Fruit fly (Drosophila melanogaster): ENCODE results near the gene CG14346.

CG14346 gene

DNA sequence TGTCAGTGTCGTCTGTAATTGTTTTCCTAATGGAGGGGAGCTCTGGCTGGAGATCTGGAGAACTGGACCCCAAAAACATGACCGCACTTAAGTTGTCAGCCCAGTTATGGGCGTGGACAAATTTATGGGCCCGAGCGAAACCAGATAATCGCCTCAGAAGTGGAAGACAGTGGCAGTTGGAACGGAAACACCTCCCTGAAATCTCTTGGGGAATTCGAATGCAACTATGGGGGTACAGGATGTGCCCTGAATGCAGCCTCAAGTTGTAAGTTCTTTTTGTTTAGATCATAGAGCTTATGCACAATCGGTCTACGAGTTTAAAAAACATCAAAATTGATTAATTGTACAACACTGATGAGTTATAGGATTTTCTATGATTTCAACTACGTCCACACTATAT lies at the start of gene CG14346:
TSS of gene CG14346 (plus strand) at position 301 of the 400 bp plus-strand sequence.
- TF ChIP-seq Myc (optimal IDR thresholded peaks at IDR 0.05) (no peak), tai (GFP tag; optimal IDR thresholded peaks at IDR 0.05) (no peak), Hr83 (GFP tag; optimal IDR thresholded peaks at IDR 0.05; ENCODE audit: poor library complexity, severe bottlenecking) (no peak), dsf (GFP tag; optimal IDR thresholded peaks at IDR 0.05; ENCODE audit: borderline replicate concordance) (no peak), usp (GFP tag; optimal IDR thresholded peaks at IDR 0.05) (no peak), lola (GFP tag; optimal IDR thresholded peaks at IDR 0.05) (no peak), brk (GFP tag; optimal IDR thresholded peaks at IDR 0.05) (no peak)

dm6 chr2L:1328861-1329260 lies 38.9 kb upstream of the CG14346 start, which contains the start of gene a5:
Gene a5, plus strand, starts transcription at chr2L:1329161.
- TF ChIP-seq Dfd (GFP tag; optimal IDR thresholded peaks at IDR 0.05) = no peak

DNA sequence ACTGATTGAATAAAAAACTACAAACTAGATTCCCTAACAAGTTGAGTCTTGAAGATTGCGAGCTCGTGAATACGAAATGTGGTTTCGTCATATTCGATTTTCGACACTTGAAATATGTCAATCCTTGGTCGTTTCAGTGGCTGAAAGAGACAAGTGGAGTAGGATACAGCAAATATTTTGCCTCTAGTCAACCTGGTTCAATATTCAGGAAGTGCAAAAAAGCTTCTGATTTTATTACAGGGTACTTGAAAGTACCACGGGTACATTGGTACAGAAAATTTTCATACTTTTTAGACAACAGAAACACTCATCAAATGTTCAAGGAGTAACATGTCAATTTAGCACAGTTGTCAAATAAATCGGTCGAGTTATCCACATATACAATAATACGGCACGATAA lies 34.0 kb upstream of the CG14346 start, which contains the start of gene CG5440:
TSS of gene CG5440 (plus strand) at position 301 of the 400 bp plus-strand sequence.
- TF ChIP-seq CG32264 (GFP tag; optimal IDR thresholded peaks at IDR 0.05) (no peak), ey (GFP tag; optimal IDR thresholded peaks at IDR 0.05) (no peak), HLH106 (tag; optimal IDR thresholded peaks at IDR 0.05) (no peak), dsf (GFP tag; optimal IDR thresholded peaks at IDR 0.05; ENCODE audit: borderline replicate concordance) (no peak), sv (GFP tag; optimal IDR thresholded peaks at IDR 0.05) (no peak), Hnf4 (GFP tag; optimal IDR thresholded peaks at IDR 0.05) (no peak), Sp1 (GFP tag; optimal IDR thresholded peaks at IDR 0.05) (no peak), tai (GFP tag; optimal IDR thresholded peaks at IDR 0.05) (no peak), pan (optimal IDR thresholded peaks at IDR 0.05) (no peak), h (GFP tag; optimal IDR thresholded peaks at IDR 0.05) (no peak), brk (GFP tag; optimal IDR thresholded peaks at IDR 0.05) (no peak), br (GFP tag; optimal IDR thresholded peaks at IDR 0.05) (no peak), Rel (GFP tag; optimal IDR thresholded peaks at IDR 0.05) (no peak), Rel (tag; optimal IDR thresholded peaks at IDR 0.05) (no peak)

DNA sequence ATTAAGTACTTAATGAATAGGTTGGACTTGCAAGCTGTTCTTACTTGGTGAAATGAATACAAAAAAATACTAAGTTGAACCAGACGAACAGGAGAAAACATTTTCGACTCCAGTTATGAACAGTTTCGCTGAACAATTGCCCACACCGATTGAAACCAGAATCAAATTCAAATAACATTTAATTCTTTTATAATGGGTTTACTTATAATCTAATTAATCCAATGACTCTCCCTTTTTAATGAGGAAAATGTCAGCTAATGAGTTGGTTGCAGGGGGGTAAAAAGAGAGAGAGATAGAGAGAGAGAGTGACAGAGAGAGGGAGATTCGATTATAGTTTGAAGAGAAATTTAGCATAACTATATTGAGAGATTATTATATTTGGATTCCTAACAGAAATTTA lies 25.8 kb upstream of the CG14346 start, which contains the start of gene CG33923:
TSS of gene CG33923 (minus strand) at position 101 of the 400 bp plus-strand sequence.
- TF ChIP-seq lola (GFP tag; optimal IDR thresholded peaks at IDR 0.05) (no peak), CrebA (GFP tag; optimal IDR thresholded peaks at IDR 0.05; ENCODE audit: borderline replicate concordance) (no peak), usp (GFP tag; optimal IDR thresholded peaks at IDR 0.05) (no peak), HLH106 (tag; optimal IDR thresholded peaks at IDR 0.05) (no peak)

DNA sequence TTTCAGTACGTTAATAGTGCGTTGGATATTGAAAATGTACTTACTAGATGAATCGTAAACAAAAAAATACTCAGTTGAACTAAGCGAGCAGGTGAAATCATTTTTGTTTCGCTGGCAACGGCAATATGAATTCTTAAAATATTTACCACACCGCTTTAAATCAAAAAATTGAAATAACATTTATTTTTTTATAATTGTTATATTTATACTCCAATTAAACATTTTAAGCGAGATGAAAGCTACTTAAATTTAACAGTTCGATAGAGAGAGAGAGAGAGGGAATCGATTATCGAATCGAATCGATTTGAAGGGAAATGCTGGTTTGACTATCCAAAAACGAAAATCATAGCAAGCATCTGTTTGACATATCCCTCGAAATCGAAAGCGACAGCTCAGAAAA lies 23.7 kb upstream of the CG14346 start, which contains the start of the genes CG33922 and Cdlc2:
TSS of gene CG33922 (minus strand) at position 101 of the 400 bp plus-strand sequence.
TSS of gene Cdlc2 (plus strand) at position 330 of the 400 bp plus-strand sequence.
- TF ChIP-seq h (GFP tag; optimal IDR thresholded peaks at IDR 0.05) = no peak
- no peak for TF ChIP-seq CG32264 (GFP tag; optimal IDR thresholded peaks at IDR 0.05)
- no peak for TF ChIP-seq Abd-B (GFP tag; optimal IDR thresholded peaks at IDR 0.05)

DNA sequence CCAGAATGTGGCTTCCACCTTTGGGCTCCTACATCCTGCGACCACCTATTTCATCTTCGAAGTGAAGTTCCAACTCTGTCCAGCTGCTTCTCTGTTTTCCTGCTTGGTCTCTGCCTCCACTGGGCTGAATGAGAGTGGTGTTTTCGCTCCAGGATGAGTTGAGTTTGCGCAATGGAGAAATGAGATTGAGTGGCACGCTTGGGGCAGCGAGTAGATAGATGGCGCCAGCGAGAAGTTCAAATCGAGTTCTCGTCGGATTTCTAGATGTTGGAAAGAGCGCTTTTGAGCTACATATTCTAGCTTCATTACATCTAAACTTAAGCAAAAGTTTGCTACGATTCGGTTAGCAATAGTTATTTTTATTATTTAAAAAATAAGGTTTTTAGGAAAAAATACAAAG lies 21.8 kb upstream of the CG14346 start:
- TF ChIP-seq Dif (GFP tag; optimal IDR thresholded peaks at IDR 0.05; ENCODE audit: partially characterized antibody) (no peak), CrebA (GFP tag; optimal IDR thresholded peaks at IDR 0.05; ENCODE audit: borderline replicate concordance) (no peak), tai (GFP tag; optimal IDR thresholded peaks at IDR 0.05) (no peak), sv (GFP tag; optimal IDR thresholded peaks at IDR 0.05) (no peak), CG9705 (GFP tag; optimal IDR thresholded peaks at IDR 0.05) (no peak), Mio (GFP tag; optimal IDR thresholded peaks at IDR 0.05) (no peak), Hnf4 (GFP tag; optimal IDR thresholded peaks at IDR 0.05) (no peak), dl (GFP tag; optimal IDR thresholded peaks at IDR 0.05; ENCODE audit: insufficient read depth in 1 of 2, partially characterized antibody in 2 of 2) (no peak), dsf (GFP tag; optimal IDR thresholded peaks at IDR 0.05; ENCODE audit: borderline replicate concordance) (no peak), Rel (GFP tag; optimal IDR thresholded peaks at IDR 0.05) (no peak), Rel (tag; optimal IDR thresholded peaks at IDR 0.05) (no peak), psq (GFP tag; optimal IDR thresholded peaks at IDR 0.05) (no peak)

DNA sequence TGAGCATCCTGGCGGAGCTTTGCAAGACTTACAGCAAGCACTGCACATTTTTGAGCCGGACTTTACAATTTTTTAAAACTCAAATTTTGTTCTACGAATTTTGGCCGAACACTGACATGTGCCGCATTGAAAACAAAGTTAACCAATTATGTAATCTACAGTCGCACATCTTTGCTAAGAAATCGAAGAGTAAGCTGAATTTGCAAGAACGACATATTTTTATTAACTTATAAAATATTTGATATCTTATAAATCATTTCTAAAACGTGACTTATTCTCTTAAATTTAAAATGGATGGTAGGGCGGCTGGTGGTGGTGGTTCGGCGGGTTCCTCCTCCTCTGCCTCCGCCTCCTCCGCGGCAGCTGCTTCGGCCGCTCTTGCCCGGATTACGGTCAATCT lies 15.0 kb upstream of the CG14346 start, which contains the start of gene CG5556:
TSS of gene CG5556 (minus strand) at position 101 of the 400 bp plus-strand sequence.
- TF ChIP-seq sage (GFP tag; optimal IDR thresholded peaks at IDR 0.05) (no peak), rgr (GFP tag; optimal IDR thresholded peaks at IDR 0.05) (no peak), Mio (GFP tag; optimal IDR thresholded peaks at IDR 0.05) (no peak), usp (GFP tag; optimal IDR thresholded peaks at IDR 0.05) (no peak), OdsH (GFP tag; optimal IDR thresholded peaks at IDR 0.05) (no peak), dsf (GFP tag; optimal IDR thresholded peaks at IDR 0.05; ENCODE audit: borderline replicate concordance) (no peak), Sp1 (GFP tag; optimal IDR thresholded peaks at IDR 0.05) (no peak)

Measured in whole organism, wandering third instar larva.